Worm (Caenorhabditis elegans): ENCODE results near the gene Y97E10AR.4.

- no peak for TF ChIP-seq unc-62 (GFP tag; optimal IDR thresholded peaks at IDR 0.05)
- TF ChIP-seq ama-1 (optimal IDR thresholded peaks at IDR 0.05), result no peak
- TF ChIP-seq alr-1 (tag; optimal IDR thresholded peaks at IDR 0.05), result no peak
- no peak for TF ChIP-seq nhr-10 (tag; optimal IDR thresholded peaks at IDR 0.05)
- no peak for TF ChIP-seq lsy-2 (tag; optimal IDR thresholded peaks at IDR 0.05)
- TF ChIP-seq sem-4 (tag; optimal IDR thresholded peaks at IDR 0.05), result no peak
- no peak for TF ChIP-seq elt-1 (tag; optimal IDR thresholded peaks at IDR 0.05)
- TF ChIP-seq ceh-16 (tag; optimal IDR thresholded peaks at IDR 0.05), result no peak
- TF ChIP-seq nhr-23 (tag; optimal IDR thresholded peaks at IDR 0.05), result no peak
- TF ChIP-seq ztf-4 (tag; optimal IDR thresholded peaks at IDR 0.05), result no peak
- TF ChIP-seq mdl-1 (tag; optimal IDR thresholded peaks at IDR 0.05), result no peak
- TF ChIP-seq R02D3.7 (tag; optimal IDR thresholded peaks at IDR 0.05), result no peak
- no peak for TF ChIP-seq crh-2 (tag; optimal IDR thresholded peaks at IDR 0.05)
- no peak for TF ChIP-seq nhr-77 (tag; optimal IDR thresholded peaks at IDR 0.05)
Measured at ce11 chrV:8022040-8022439, 12.0 kb upstream of the Y97E10AR.4 start, which contains the start of gene ech-3.

Measured in whole organism, L2 larva.